Worm (Caenorhabditis elegans) whole organism, L4/young adult: ENCODE measurements around the gene K11H12.6.

Source experiments
- dao-5 ChIP-seq: sonication (generic microtip); optimal IDR thresholded peaks from 2 replicates; lab custom pipeline; 2016; ENCODE audit warnings: missing genotype, missing genetic modification characterization, moderate library complexity, missing compliant biosample characterization
- him-1 ChIP-seq: sonication (generic microtip); optimal IDR thresholded peaks from 2 replicates; lab custom pipeline; 2016; ENCODE audit warnings: missing genotype, missing genetic modification reagents, missing genetic modification characterization, missing compliant biosample characterization

- no peak for TF ChIP-seq him-1
- no peak for TF ChIP-seq dao-5
Measured at ce11 chrIV:653138-653848, 13.8 kb upstream of the K11H12.6 start, which contains the start of gene K11H12.1.
